Fruit fly (Drosophila melanogaster) whole organism, embryonic: ENCODE data around the gene sicily.

Source experiments
- CG10565 ChIP-seq: fragments of 200-800 bp; sonication (Bioruptor generic); optimal IDR thresholded peaks from 3 replicates; lab custom pipeline; 2016; ENCODE audit warnings: missing biosample characterization, mild to moderate bottlenecking, missing genetic modification characterization
- CG11398 ChIP-seq: fragments of 200-800 bp; sonication (Bioruptor generic); optimal IDR thresholded peaks from 2 replicates; lab custom pipeline; 2016; ENCODE audit warnings: missing biosample characterization, missing genetic modification characterization
- CG13296 ChIP-seq: fragments of 200-800 bp; sonication (Bioruptor generic); optimal IDR thresholded peaks from 3 replicates; lab custom pipeline; 2018; ENCODE audit warnings: missing biosample characterization, mild to moderate bottlenecking, missing genetic modification characterization
- CG13424 ChIP-seq: fragments of 200-800 bp; sonication (Bioruptor generic); optimal IDR thresholded peaks from 2 replicates; lab custom pipeline; 2019; ENCODE audit warnings: missing biosample characterization, mild to moderate bottlenecking, missing genetic modification characterization, moderate library complexity
- CG14014 ChIP-seq: fragments of 200-800 bp; sonication (Bioruptor generic); IDR thresholded peaks from 2 replicates; pipeline ENCODE4 v1.3.6; 2022; ENCODE audit warnings: missing biosample characterization, missing genetic modification characterization
- CG15696 ChIP-seq: fragments of 200-800 bp; sonication (Bioruptor generic); optimal IDR thresholded peaks from 2 replicates; lab custom pipeline; 2019; ENCODE audit warnings: missing biosample characterization, mild to moderate bottlenecking, missing genetic modification characterization, moderate library complexity
- CG18599 ChIP-seq: fragments of 200-800 bp; sonication (Bioruptor generic); optimal IDR thresholded peaks from 3 replicates; lab custom pipeline; 2017; ENCODE audit warnings: missing biosample characterization, missing genetic modification characterization, mild to moderate bottlenecking, moderate library complexity, missing genetic modification reagents
- CG2889 ChIP-seq: fragments of 200-800 bp; sonication (Bioruptor generic); IDR thresholded peaks from 3 replicates; pipeline ENCODE4 v1.3.6; 2022; ENCODE audit warnings: missing biosample characterization, missing genetic modification characterization
- CG32767 ChIP-seq: fragments of 200-800 bp; sonication (Bioruptor generic); IDR thresholded peaks from 2 replicates; pipeline ENCODE4 v1.3.6; 2022; ENCODE audit warnings: missing biosample characterization, missing genetic modification characterization
- CG3726 ChIP-seq: fragments of 200-800 bp; sonication (Bioruptor generic); IDR thresholded peaks from 3 replicates; pipeline ENCODE4, ENCODE4 v1.3.6; 2022; ENCODE audit warnings: missing biosample characterization, missing genetic modification characterization
- CG5180 ChIP-seq: fragments of 200-800 bp; sonication (Bioruptor generic); optimal IDR thresholded peaks from 3 replicates; lab custom pipeline; 2017; ENCODE audit warnings: missing biosample characterization, missing genetic modification characterization, mild to moderate bottlenecking, moderate library complexity, missing genetic modification reagents
- CG5953 ChIP-seq: fragments of 200-800 bp; sonication (Bioruptor generic); IDR thresholded peaks from 2 replicates; pipeline ENCODE4 v1.3.6; 2022; ENCODE audit warnings: missing biosample characterization, missing genetic modification characterization
- CG7372 ChIP-seq: fragments of 200-800 bp; sonication (Bioruptor generic); IDR thresholded peaks from 2 replicates; pipeline ENCODE4 v1.3.6; 2022; ENCODE audit warnings: missing biosample characterization, missing genetic modification characterization
- D ChIP-seq, 2 experiments: fragments of 200-800 bp in 1 of 2; fragments of >200 bp in 1 of 2; sonication (Bioruptor generic) in 1 of 2; optimal IDR thresholded peaks; 2 replicates in 1 of 2; 3 replicates in 1 of 2; lab custom pipeline; 2017; ENCODE audit warnings: mild to moderate bottlenecking in 1 of 2, missing biosample characterization in 1 of 2, missing genetic modification characterization in 1 of 2, missing genetic modification reagents in 1 of 2
- Dek ChIP-seq: fragments of 200-800 bp; sonication (Bioruptor generic); optimal IDR thresholded peaks from 3 replicates; lab custom pipeline; 2019; ENCODE audit warnings: missing biosample characterization, mild to moderate bottlenecking, missing genetic modification characterization, moderate library complexity
- Drgx ChIP-seq: fragments of 200-800 bp; sonication (Bioruptor generic); IDR thresholded peaks from 2 replicates; pipeline ENCODE4 v1.3.6; 2022; ENCODE audit warnings: missing biosample characterization, missing genetic modification characterization
- Eip74EF ChIP-seq, 2 experiments: fragments of 200-800 bp in 1 of 2; fragments of >200 bp in 1 of 2; sonication (Bioruptor generic) in 1 of 2; optimal IDR thresholded peaks; 2 replicates each; lab custom pipeline; 2017 to 2019; ENCODE audit warnings: missing biosample characterization in 2 of 2, missing genetic modification characterization in 2 of 2, mild to moderate bottlenecking in 1 of 2, moderate library complexity in 1 of 2
- Hmr ChIP-seq: fragments of 200-800 bp; sonication (Bioruptor generic); optimal IDR thresholded peaks from 3 replicates; lab custom pipeline; 2017; ENCODE audit warnings: mild to moderate bottlenecking, missing biosample characterization, missing genetic modification reagents, missing genetic modification characterization
- Lim3 ChIP-seq: fragments of 200-800 bp; sonication (Bioruptor generic); IDR thresholded peaks from 2 replicates; pipeline ENCODE4 v1.3.6; 2022; ENCODE audit warnings: missing biosample characterization, missing genetic modification characterization
- Mad ChIP-seq: fragments of 200-800 bp; sonication (Bioruptor generic); optimal IDR thresholded peaks from 2 replicates; lab custom pipeline; 2016; ENCODE audit warnings: missing biosample characterization, missing genetic modification characterization
- Meics ChIP-seq: fragments of 200-800 bp; sonication (Bioruptor generic); optimal IDR thresholded peaks from 2 replicates; lab custom pipeline; 2017; ENCODE audit warnings: missing biosample characterization, mild to moderate bottlenecking, missing genetic modification characterization
- Mes4 ChIP-seq: fragments of 200-800 bp; sonication (Bioruptor generic); optimal IDR thresholded peaks from 2 replicates; lab custom pipeline; 2016; ENCODE audit warnings: missing biosample characterization, missing genetic modification characterization
- Oli ChIP-seq: fragments of 200-800 bp; sonication (Bioruptor generic); optimal IDR thresholded peaks from 2 replicates; lab custom pipeline; 2018; ENCODE audit warnings: missing biosample characterization, mild to moderate bottlenecking, missing genetic modification characterization, moderate library complexity
- PHDP ChIP-seq: fragments of 200-800 bp; sonication (Bioruptor generic); optimal IDR thresholded peaks from 3 replicates; lab custom pipeline; 2018; ENCODE audit warnings: missing biosample characterization, mild to moderate bottlenecking, missing genetic modification characterization, moderate library complexity
- Spps ChIP-seq: fragments of 200-800 bp; sonication (Bioruptor generic); optimal IDR thresholded peaks from 2 replicates; lab custom pipeline; 2018; ENCODE audit warnings: missing biosample characterization, mild to moderate bottlenecking, missing genetic modification characterization
- Sry-δ ChIP-seq: fragments of 200-800 bp; sonication (Bioruptor generic); optimal IDR thresholded peaks from 2 replicates; lab custom pipeline; 2016; ENCODE audit warnings: missing biosample characterization, missing genetic modification characterization
- Xrp1 ChIP-seq: fragments of 200-800 bp; sonication (Bioruptor generic); IDR thresholded peaks from 2 replicates; pipeline ENCODE4 v1.3.6; 2022; ENCODE audit warnings: missing biosample characterization, missing genetic modification characterization
- al ChIP-seq: fragments of 200-800 bp; sonication (Bioruptor generic); IDR thresholded peaks from 2 replicates; pipeline ENCODE4 v1.3.6; 2022; ENCODE audit warnings: missing biosample characterization, missing genetic modification characterization
- az2 ChIP-seq: fragments of 200-800 bp; sonication (Bioruptor generic); optimal IDR thresholded peaks from 3 replicates; lab custom pipeline; 2016; ENCODE audit warnings: missing biosample characterization, missing genetic modification characterization
- bab2 ChIP-seq: fragments of 200-800 bp; sonication (Bioruptor generic); optimal IDR thresholded peaks from 2 replicates; lab custom pipeline; 2016; ENCODE audit warnings: missing biosample characterization, missing genetic modification characterization
- cato ChIP-seq: fragments of 200-800 bp; sonication (Bioruptor generic); optimal IDR thresholded peaks from 2 replicates; lab custom pipeline; 2016; ENCODE audit warnings: missing biosample characterization, missing genetic modification characterization, borderline replicate concordance
- dysf ChIP-seq: fragments of 200-800 bp; sonication (Bioruptor generic); IDR thresholded peaks from 3 replicates; pipeline ENCODE4 v1.3.6; 2022; ENCODE audit warnings: missing biosample characterization, missing genetic modification characterization
- eve ChIP-seq, 2 experiments: fragments of >200 bp; optimal IDR thresholded peaks; 2 replicates each; lab custom pipeline; 2017; ENCODE audit warnings: missing biosample characterization in 2 of 2, missing genetic modification characterization in 2 of 2
- grau ChIP-seq: fragments of 200-800 bp; optimal IDR thresholded peaks from 3 replicates; lab custom pipeline; 2019; ENCODE audit warnings: missing biosample characterization, mild to moderate bottlenecking, missing genetic modification characterization, moderate library complexity
- gsb ChIP-seq: fragments of 200-800 bp; sonication (Bioruptor generic); IDR thresholded peaks from 2 replicates; pipeline ENCODE4 v1.3.6; 2022; ENCODE audit warnings: missing biosample characterization, missing genetic modification characterization
- gt ChIP-seq: fragments of 200-800 bp; sonication (Bioruptor generic); IDR thresholded peaks from 2 replicates; pipeline ENCODE4 v1.3.6; 2022; ENCODE audit warnings: missing biosample characterization, missing genetic modification characterization
- jigr1 ChIP-seq: fragments of 200-800 bp; sonication (Bioruptor generic); IDR thresholded peaks from 3 replicates; pipeline ENCODE4 v1.3.6; 2022; ENCODE audit warnings: missing biosample characterization, missing genetic modification characterization
- klu ChIP-seq: fragments of 200-800 bp; sonication (Bioruptor generic); IDR thresholded peaks from 2 replicates; pipeline ENCODE4 v1.3.6; 2022; ENCODE audit warnings: missing biosample characterization, missing genetic modification characterization
- nmo ChIP-seq: fragments of 200-800 bp; sonication (Bioruptor generic); optimal IDR thresholded peaks from 2 replicates; lab custom pipeline; 2018; ENCODE audit warnings: missing biosample characterization, mild to moderate bottlenecking, missing genetic modification characterization, moderate library complexity
- pan ChIP-seq, 4 experiments: fragments of >200 bp in 3 of 4; fragments of 200-800 bp in 1 of 4; sonication (Bioruptor generic) in 1 of 4; optimal IDR thresholded peaks in 3 of 4; IDR thresholded peaks in 1 of 4; 2 replicates each; pipeline versions ENCODE4 v1.3.6 to Lab custom; 2017 to 2022; ENCODE audit warnings: missing biosample characterization in 2 of 4, missing genetic modification characterization in 2 of 4, mixed read lengths in 1 of 4
- psq ChIP-seq: fragments of 200-800 bp; sonication (Bioruptor generic); optimal IDR thresholded peaks from 2 replicates; lab custom pipeline; 2017; ENCODE audit warnings: missing biosample characterization, missing genetic modification characterization
- pum ChIP-seq: fragments of 200-800 bp; sonication (Bioruptor generic); optimal IDR thresholded peaks from 2 replicates; lab custom pipeline; 2016; ENCODE audit warnings: missing biosample characterization, missing genetic modification characterization
- so ChIP-seq: fragments of 200-800 bp; sonication (Bioruptor generic); IDR thresholded peaks from 3 replicates; pipeline ENCODE4 v1.3.6; 2022; ENCODE audit warnings: missing biosample characterization, missing genetic modification characterization
- trem ChIP-seq: fragments of 200-800 bp; optimal IDR thresholded peaks from 3 replicates; lab custom pipeline; 2019; ENCODE audit warnings: missing biosample characterization, mild to moderate bottlenecking, missing genetic modification characterization, moderate library complexity
- wdn ChIP-seq: fragments of 200-800 bp; sonication (Bioruptor generic); IDR thresholded peaks from 2 replicates; pipeline ENCODE4 v1.3.6; 2022; ENCODE audit warnings: missing biosample characterization, missing genetic modification characterization
- wek ChIP-seq: fragments of 200-800 bp; sonication (Bioruptor generic); optimal IDR thresholded peaks from 3 replicates; lab custom pipeline; 2018; ENCODE audit warnings: missing biosample characterization, mild to moderate bottlenecking, missing genetic modification characterization, moderate library complexity
- zen ChIP-seq: fragments of 200-800 bp; sonication (Bioruptor generic); optimal IDR thresholded peaks from 3 replicates; lab custom pipeline; 2018; ENCODE audit warnings: missing biosample characterization, mild to moderate bottlenecking, missing genetic modification characterization, moderate library complexity

Gene sicily

dm6 chrX:11846049-11846718 is 45.3 kb upstream of the sicily start, which contains the start of gene CG15740 (continued):
- TF ChIP-seq gsb (GFP tag; lab: Robert Waterston, UW) (0 out of 2 replicates have a peak, but pooled peaks have one; percentile 35), CG10565 (no peak), CG18599 (GFP tag; lab: Kevin White, UChicago) (peak; percentile 19), CG11398 (GFP tag; lab: Kevin White, UChicago) (no peak), Dek (tag; lab: Kevin White, UChicago) (no peak), psq (GFP tag; lab: Kevin White, UChicago) (no peak), al (GFP tag; lab: Robert Waterston, UW) (0 out of 2 replicates have a peak, but pooled peaks have one; percentile 20), grau (tag; lab: Kevin White, UChicago) (peak; percentile 1), trem (tag; lab: Kevin White, UChicago) (no peak), nmo (GFP tag; lab: Kevin White, UChicago) (peak; percentile 45), jigr1 (GFP tag; lab: Robert Waterston, UW) (peak; percentile 21; the same call in 1 of the 3 replicates), CG7372 (GFP tag; lab: Robert Waterston, UW) (no peak), pan (optimal IDR thresholded peaks at IDR 0.05; lab: Kevin White, UChicago) (no peak), pan (GFP tag; optimal IDR thresholded peaks at IDR 0.05 in 1 of 2, IDR thresholded peaks at IDR 0.05 in 1 of 2) (peak in 1 of 2 experiments; percentile 55), CG13424 (tag; lab: Kevin White, UChicago) (peak; percentile 38), Mad (no peak), D (optimal IDR thresholded peaks at IDR 0.05; lab: Kevin White, UChicago) (no peak), D (GFP tag; optimal IDR thresholded peaks at IDR 0.05; lab: Kevin White, UChicago) (no peak), cato (no peak), so (peak; percentile 67; the same call in 1 of the 3 replicates), CG5953 (GFP tag; lab: Robert Waterston, UW) (peak; percentile 33; the same call in 1 of the 2 replicates), CG13296 (peak; percentile 17), wdn (0 out of 2 replicates have a peak, but pooled peaks have one; percentile 10), zen (tag; lab: Kevin White, UChicago) (no peak), eve (GFP tag; optimal IDR thresholded peaks at IDR 0.05; lab: Kevin White, UChicago) (no peak), wek (GFP tag; lab: Kevin White, UChicago) (no peak), Mes4 (no peak), CG15696 (no peak), Spps (tag; lab: Kevin White, UChicago) (no peak), CG14014 (GFP tag; lab: Robert Waterston, UW) (peak; percentile 25; the same call in 1 of the 2 replicates), dysf (peak; percentile 77), PHDP (tag; lab: Kevin White, UChicago) (peak; percentile 28), CG32767 (GFP tag; lab: Robert Waterston, UW) (peak; percentile 42; the same call in 1 of the 2 replicates), pum (peak; percentile 46), Xrp1 (GFP tag; lab: Robert Waterston, UW) (peak; percentile 39; the same call in 1 of the 2 replicates), CG5180 (GFP tag; lab: Kevin White, UChicago) (peak; percentile 12), Meics (GFP tag; lab: Kevin White, UChicago) (peak; percentile 33), Eip74EF (GFP tag; optimal IDR thresholded peaks at IDR 0.05; lab: Kevin White, UChicago) (peak in 1 of 2 experiments; percentile 3), CG3726 (GFP tag; lab: Robert Waterston, UW) (no peak), Drgx (GFP tag; lab: Robert Waterston, UW) (no peak), Lim3 (GFP tag; lab: Robert Waterston, UW) (0 out of 2 replicates have a peak, but pooled peaks have one; percentile 10), klu (GFP tag; lab: Robert Waterston, UW) (no peak), CG2889 (GFP tag; lab: Robert Waterston, UW) (0 out of 3 replicates have a peak, but pooled peaks have one; percentile 26), Oli (peak; percentile 58), Sry-δ (GFP tag; lab: Kevin White, UChicago) (no peak), gt (GFP tag; lab: Robert Waterston, UW) (no peak), bab2 (GFP tag; lab: Kevin White, UChicago) (peak; percentile 30), Hmr (GFP tag; lab: Kevin White, UChicago) (peak; percentile 17), az2 (GFP tag; lab: Kevin White, UChicago) (no peak)
